Worm (Caenorhabditis elegans) whole organism, early embryonic: ENCODE measurements around the gene W03C9.1.

Source experiments
- B0310.2 ChIP-seq: sonication (generic microtip); optimal IDR thresholded peaks from 2 replicates; lab custom pipeline; 2016; ENCODE audit warnings: mild to moderate bottlenecking, missing genetic modification characterization, missing compliant biosample characterization
- F13C5.2 ChIP-seq: sonication (generic microtip); optimal IDR thresholded peaks from 2 replicates; lab custom pipeline; 2017; ENCODE audit warnings: mild to moderate bottlenecking, missing genetic modification characterization, inconsistent platforms, missing compliant biosample characterization
- aly-1 ChIP-seq: sonication (generic microtip); optimal IDR thresholded peaks from 2 replicates; lab custom pipeline; 2016; ENCODE audit warnings: missing genetic modification characterization, missing compliant biosample characterization
- ama-1 ChIP-seq: fragments of 150-350 bp; optimal IDR thresholded peaks from 2 replicates; lab custom pipeline; 2014
- ceh-13 ChIP-seq: fragments of 200-800 bp; sonication (Bioruptor generic); optimal IDR thresholded peaks from 2 replicates; lab custom pipeline; 2018; ENCODE audit warnings: mild to moderate bottlenecking, missing genetic modification characterization, missing compliant biosample characterization
- ceh-36 ChIP-seq: sonication (generic microtip); optimal IDR thresholded peaks from 2 replicates; lab custom pipeline; 2016; ENCODE audit warnings: missing genetic modification characterization, inconsistent platforms, missing compliant biosample characterization
- ets-7 ChIP-seq: sonication (generic microtip); optimal IDR thresholded peaks from 2 replicates; lab custom pipeline; 2016; ENCODE audit warnings: missing genotype, missing genetic modification characterization, missing compliant biosample characterization
- flt-1 ChIP-seq: fragments of 200-800 bp; sonication (Bioruptor generic); IDR thresholded peaks from 2 replicates; pipeline ENCODE4 v1.3.6; 2022; ENCODE audit warnings: missing genetic modification characterization, missing compliant biosample characterization
- hmbx-1 ChIP-seq: sonication (generic microtip); optimal IDR thresholded peaks from 2 replicates; lab custom pipeline; 2016; ENCODE audit warnings: mild to moderate bottlenecking, missing genetic modification characterization, missing compliant biosample characterization
- hmg-4 ChIP-seq: fragments of 200-800 bp; sonication (Bioruptor generic); optimal IDR thresholded peaks from 2 replicates; lab custom pipeline; 2018; ENCODE audit warnings: mild to moderate bottlenecking, missing genetic modification characterization, missing compliant biosample characterization
- hnd-1 ChIP-seq: sonication (generic microtip); optimal IDR thresholded peaks from 2 replicates; lab custom pipeline; 2016; ENCODE audit warnings: missing genetic modification characterization, missing compliant biosample characterization
- pes-1 ChIP-seq: fragments of 200-800 bp; sonication (Bioruptor generic); IDR thresholded peaks from 2 replicates; pipeline ENCODE4 v1.3.6; 2022; ENCODE audit warnings: missing genetic modification reagents, missing genetic modification characterization, missing compliant biosample characterization
- scrt-1 ChIP-seq: fragments of 200-800 bp; sonication (Bioruptor generic); IDR thresholded peaks from 2 replicates; pipeline ENCODE4 v1.3.6; 2022; ENCODE audit warnings: missing genetic modification characterization, missing compliant biosample characterization
- sea-1 ChIP-seq: fragments of 200-800 bp; sonication (Bioruptor generic); conservative IDR thresholded peaks from 2 replicates; pipeline ENCODE4 v1.3.6; 2022; ENCODE audit warnings: missing genetic modification characterization, missing compliant biosample characterization
- tbx-11 ChIP-seq: fragments of 200-800 bp; sonication (Bioruptor generic); IDR thresholded peaks from 2 replicates; pipeline ENCODE4 v1.3.6; 2022; ENCODE audit warnings: missing genetic modification characterization, missing compliant biosample characterization
- tbx-37 ChIP-seq: fragments of 200-800 bp; sonication (Bioruptor generic); conservative IDR thresholded peaks from 2 replicates; pipeline ENCODE4 v1.3.6; 2022; ENCODE audit warnings: missing genetic modification reagents, missing genetic modification characterization, missing compliant biosample characterization
- tra-4 ChIP-seq: sonication (generic microtip); optimal IDR thresholded peaks from 2 replicates; lab custom pipeline; 2017; ENCODE audit warnings: missing genetic modification characterization, missing compliant biosample characterization

The W03C9.1 gene

DNA sequence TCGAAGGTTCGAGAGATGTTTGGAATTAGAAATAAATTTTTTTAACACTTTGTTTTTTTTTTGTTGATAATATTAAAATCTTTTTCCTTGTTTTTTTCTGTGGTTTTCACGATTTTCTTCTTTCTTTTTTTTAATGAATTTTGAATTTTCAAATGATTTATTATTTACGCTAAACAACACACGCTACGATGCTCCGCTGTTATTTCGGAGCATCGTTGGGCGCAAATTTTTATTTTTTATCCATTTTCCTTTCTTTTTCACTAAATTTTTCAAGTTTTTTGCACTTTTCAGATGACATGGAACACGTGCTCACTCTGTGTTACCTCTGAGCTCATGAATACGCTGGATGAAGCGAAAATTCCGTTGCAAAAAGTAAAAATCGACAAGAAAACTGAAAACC lies at the start of gene W03C9.1, which contains the start of gene W03C9.2:
TSS of gene W03C9.1 (minus strand) at position 46 of the 400 bp plus-strand sequence.
TSS of gene W03C9.2 (plus strand) at position 286 of the 400 bp plus-strand sequence.
- TF ChIP-seq hmg-4 (GFP tag; lab: Kevin White, UChicago) = no peak
- TF ChIP-seq F13C5.2 (tag; lab: Kevin White, UChicago) = no peak
- TF ChIP-seq ets-7 (tag; lab: Kevin White, UChicago) = no peak
- no peak for TF ChIP-seq sea-1 (GFP tag; lab: Robert Waterston, UW)
- TF ChIP-seq aly-1 = no peak
- TF ChIP-seq tra-4 = no peak
- no peak for TF ChIP-seq hmbx-1 (tag; lab: Kevin White, UChicago)
- TF ChIP-seq tbx-37 (GFP tag; lab: Robert Waterston, UW) = no peak
- TF ChIP-seq ceh-36 (tag; lab: Kevin White, UChicago) = no peak
- TF ChIP-seq B0310.2 (tag; lab: Kevin White, UChicago) = no peak
- TF ChIP-seq scrt-1 (GFP tag; lab: Robert Waterston, UW) = no peak
- TF ChIP-seq ceh-13 (GFP tag; lab: Kevin White, UChicago) = no peak

DNA sequence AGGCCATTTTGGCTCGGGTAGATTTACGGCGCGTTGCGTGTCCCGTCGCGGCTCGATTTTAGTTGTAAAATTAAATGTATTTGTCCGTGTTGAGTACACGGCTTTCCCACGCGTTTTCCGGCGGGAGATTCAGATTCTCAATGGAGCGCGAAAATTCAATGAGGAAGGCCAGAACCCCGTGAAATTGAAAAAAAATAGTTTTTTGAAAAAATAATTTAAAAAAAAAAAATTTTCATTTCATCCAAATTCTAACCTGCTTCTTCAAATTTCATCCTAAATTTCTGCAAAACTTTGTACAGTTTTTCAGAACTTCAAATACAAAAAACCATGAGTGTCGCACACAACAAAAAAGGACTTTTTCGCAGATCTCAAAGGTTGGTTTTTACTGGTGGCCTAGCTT lies 46.8 kb upstream of the W03C9.1 start, which contains the start of gene glb-29:
TSS of gene glb-29 (plus strand) at position 301 of the 400 bp plus-strand sequence.
- no peak for TF ChIP-seq flt-1 (GFP tag; lab: Robert Waterston, UW)
- TF ChIP-seq scrt-1 (GFP tag; lab: Robert Waterston, UW) = no peak
- no peak for TF ChIP-seq sea-1 (GFP tag; lab: Robert Waterston, UW)
- TF ChIP-seq hnd-1 (tag; lab: Kevin White, UChicago) = no peak
- TF ChIP-seq hmbx-1 (tag; lab: Kevin White, UChicago) = no peak
- TF ChIP-seq ceh-36 (tag; lab: Kevin White, UChicago) = no peak

DNA sequence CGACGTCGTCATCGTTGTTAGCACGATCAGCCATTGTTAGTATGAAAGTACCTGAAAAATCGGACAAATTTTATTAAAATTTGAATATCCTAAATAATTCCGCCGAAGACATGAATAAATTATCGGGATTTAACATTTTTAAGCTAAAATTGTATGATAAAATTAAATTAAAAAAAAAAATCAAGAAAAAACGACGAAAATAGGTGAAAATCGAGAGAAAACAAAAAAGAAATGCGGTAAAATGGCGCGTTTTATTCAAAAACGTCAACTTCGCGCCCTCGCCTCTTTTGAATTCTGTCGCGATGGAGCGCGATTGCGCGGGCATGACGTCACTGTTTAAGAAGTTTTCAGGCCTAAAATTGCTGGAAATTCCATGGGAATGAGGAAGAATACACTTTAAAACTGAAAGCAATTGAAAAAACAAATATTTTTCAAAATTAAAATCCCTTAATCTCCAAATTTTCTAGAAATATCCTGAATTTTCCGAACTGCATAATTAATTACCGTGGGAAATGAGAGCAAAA lies 44.7 kb upstream of the W03C9.1 start, which contains the start of gene mcm-2:
TSS of gene mcm-2 (minus strand) at position 51 of the 524 bp plus-strand sequence.
- no peak for TF ChIP-seq B0310.2 (tag; lab: Kevin White, UChicago)
- no peak for TF ChIP-seq flt-1 (GFP tag; lab: Robert Waterston, UW)
- TF ChIP-seq ama-1 (lab: Kevin White, UChicago) = no peak
- TF ChIP-seq hmbx-1 (tag; lab: Kevin White, UChicago) = no peak
- no peak for TF ChIP-seq hmg-4 (GFP tag; lab: Kevin White, UChicago)
- TF ChIP-seq aly-1 = no peak
- TF ChIP-seq ets-7 (tag; lab: Kevin White, UChicago) = no peak
- TF ChIP-seq ceh-13 (GFP tag; lab: Kevin White, UChicago) = no peak
- TF ChIP-seq hnd-1 (tag; lab: Kevin White, UChicago) = no peak
- TF ChIP-seq F13C5.2 (tag; lab: Kevin White, UChicago) = no peak
- no peak for TF ChIP-seq tra-4
- no peak for TF ChIP-seq pes-1 (GFP tag; lab: Robert Waterston, UW)
- no peak for TF ChIP-seq ceh-36 (tag; lab: Kevin White, UChicago)
- TF ChIP-seq sea-1 (GFP tag; lab: Robert Waterston, UW) = no peak
- no peak for TF ChIP-seq tbx-37 (GFP tag; lab: Robert Waterston, UW)
- no peak for TF ChIP-seq scrt-1 (GFP tag; lab: Robert Waterston, UW)
- no peak for TF ChIP-seq tbx-11 (GFP tag; lab: Robert Waterston, UW)

DNA sequence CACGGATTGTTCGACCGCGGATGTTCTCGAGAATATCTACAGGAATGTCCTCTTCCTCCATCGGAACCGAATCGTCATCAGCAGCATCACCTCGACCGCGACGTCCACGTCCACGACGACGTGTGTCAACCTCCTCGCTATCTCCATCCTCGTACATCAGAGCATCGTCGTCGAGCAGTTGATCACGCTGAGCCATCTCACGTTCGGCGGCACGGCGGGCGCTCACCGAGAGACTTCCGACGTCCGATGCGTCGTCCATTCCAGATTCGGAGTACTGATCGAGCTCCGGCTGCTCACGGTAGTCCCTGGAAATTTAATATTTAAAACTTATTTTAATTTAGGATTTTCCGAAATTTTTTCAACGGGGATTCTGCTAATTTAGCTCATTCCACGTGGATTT lies 44.1 kb upstream of the W03C9.1 start:
- TF ChIP-seq ceh-13 (GFP tag; lab: Kevin White, UChicago) (no peak), hnd-1 (tag; lab: Kevin White, UChicago) (no peak), ets-7 (tag; lab: Kevin White, UChicago) (no peak), tbx-37 (GFP tag; lab: Robert Waterston, UW) (no peak), F13C5.2 (tag; lab: Kevin White, UChicago) (no peak), tbx-11 (GFP tag; lab: Robert Waterston, UW) (no peak), pes-1 (GFP tag; lab: Robert Waterston, UW) (no peak), scrt-1 (GFP tag; lab: Robert Waterston, UW) (no peak), hmbx-1 (tag; lab: Kevin White, UChicago) (no peak), B0310.2 (tag; lab: Kevin White, UChicago) (no peak), aly-1 (no peak), ama-1 (lab: Kevin White, UChicago) (no peak), sea-1 (GFP tag; lab: Robert Waterston, UW) (no peak), hmg-4 (GFP tag; lab: Kevin White, UChicago) (no peak)

DNA sequence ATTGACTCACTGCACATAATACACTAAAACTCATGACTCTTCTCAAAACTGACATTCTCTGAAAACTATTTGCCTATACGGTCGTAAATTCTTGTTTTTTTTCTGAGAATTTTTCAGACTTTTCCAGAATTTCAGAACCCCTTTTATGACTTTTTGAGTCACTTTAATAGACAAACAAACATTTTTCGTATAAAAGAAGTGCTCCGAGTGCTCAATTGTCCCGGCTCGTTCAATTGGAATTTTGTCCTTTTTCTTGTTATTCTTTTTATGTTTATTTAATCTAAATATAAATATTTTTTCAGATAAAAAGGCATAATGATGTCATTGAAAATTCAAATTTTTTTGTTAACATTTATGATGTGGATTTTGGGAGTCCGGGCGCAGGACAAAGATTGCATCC lies 37.0 kb upstream of the W03C9.1 start, which contains the start of gene Y17G7B.23:
TSS of gene Y17G7B.23 (plus strand) at position 301 of the 400 bp plus-strand sequence.
- TF ChIP-seq hmg-4 (GFP tag; lab: Kevin White, UChicago) (no peak), ceh-36 (tag; lab: Kevin White, UChicago) (no peak), tra-4 (no peak), hnd-1 (tag; lab: Kevin White, UChicago) (no peak), flt-1 (GFP tag; lab: Robert Waterston, UW) (no peak), sea-1 (GFP tag; lab: Robert Waterston, UW) (no peak), pes-1 (GFP tag; lab: Robert Waterston, UW) (no peak), ceh-13 (GFP tag; lab: Kevin White, UChicago) (no peak), hmbx-1 (tag; lab: Kevin White, UChicago) (no peak), ets-7 (tag; lab: Kevin White, UChicago) (no peak), ama-1 (lab: Kevin White, UChicago) (no peak), tbx-11 (GFP tag; lab: Robert Waterston, UW) (no peak), aly-1 (no peak), F13C5.2 (tag; lab: Kevin White, UChicago) (no peak)

DNA sequence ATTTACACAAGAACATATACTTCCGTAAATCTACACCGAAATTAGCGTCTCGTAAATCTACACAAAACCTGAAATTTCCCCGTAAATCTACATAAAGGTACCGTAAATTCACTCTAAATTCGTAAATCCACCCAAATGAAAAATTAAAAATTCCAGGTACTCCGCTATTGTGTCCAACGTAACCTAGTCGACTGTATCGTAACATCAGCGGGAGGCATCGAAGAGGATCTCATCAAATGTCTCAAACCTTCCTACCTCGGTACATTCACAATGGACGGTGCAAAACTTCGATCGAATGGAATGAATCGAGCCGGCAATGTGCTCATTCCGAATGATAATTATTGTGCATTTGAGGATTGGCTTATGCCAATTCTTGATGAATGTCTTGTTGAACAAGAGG lies 33.0 kb upstream of the W03C9.1 start:
- TF ChIP-seq tbx-11 (GFP tag; lab: Robert Waterston, UW) = no peak
- no peak for TF ChIP-seq hmbx-1 (tag; lab: Kevin White, UChicago)
- TF ChIP-seq hmg-4 (GFP tag; lab: Kevin White, UChicago) = no peak
- no peak for TF ChIP-seq tra-4
- TF ChIP-seq ama-1 (lab: Kevin White, UChicago) = no peak
- TF ChIP-seq tbx-37 (GFP tag; lab: Robert Waterston, UW) = no peak
- TF ChIP-seq hnd-1 (tag; lab: Kevin White, UChicago) = no peak
- TF ChIP-seq flt-1 (GFP tag; lab: Robert Waterston, UW) = no peak
- no peak for TF ChIP-seq aly-1
- no peak for TF ChIP-seq B0310.2 (tag; lab: Kevin White, UChicago)
- no peak for TF ChIP-seq pes-1 (GFP tag; lab: Robert Waterston, UW)
- no peak for TF ChIP-seq ceh-36 (tag; lab: Kevin White, UChicago)
- TF ChIP-seq F13C5.2 (tag; lab: Kevin White, UChicago) = no peak
- no peak for TF ChIP-seq scrt-1 (GFP tag; lab: Robert Waterston, UW)
- TF ChIP-seq ets-7 (tag; lab: Kevin White, UChicago) = no peak
- no peak for TF ChIP-seq sea-1 (GFP tag; lab: Robert Waterston, UW)
- no peak for TF ChIP-seq ceh-13 (GFP tag; lab: Kevin White, UChicago)
